Fruit fly (Drosophila melanogaster) whole organism: ENCODE data around the gene RhoGAP19D.

Source experiments
- CG8478 ChIP-seq: fragments of >200 bp; optimal IDR thresholded peaks from 2 replicates; lab custom pipeline; 2018; ENCODE audit warnings: inconsistent platforms
- Dll ChIP-seq: fragments of >200 bp; optimal IDR thresholded peaks from 2 replicates; lab custom pipeline; 2017
- EcR ChIP-seq, 2 experiments: fragments of >200 bp; optimal IDR thresholded peaks; 2 replicates each; lab custom pipeline; 2017; ENCODE audit warnings: missing biosample characterization in 2 of 2, missing genetic modification characterization in 2 of 2, missing genetic modification reagents in 2 of 2
- pan ChIP-seq: fragments of >200 bp; optimal IDR thresholded peaks from 2 replicates; lab custom pipeline; 2017
- psq ChIP-seq: fragments of >200 bp; optimal IDR thresholded peaks from 2 replicates; lab custom pipeline; 2017
- usp ChIP-seq: fragments of >200 bp; optimal IDR thresholded peaks from 2 replicates; lab custom pipeline; 2017; ENCODE audit warnings: missing biosample characterization, missing genetic modification characterization, mixed read lengths

RhoGAP19D gene

DNA sequence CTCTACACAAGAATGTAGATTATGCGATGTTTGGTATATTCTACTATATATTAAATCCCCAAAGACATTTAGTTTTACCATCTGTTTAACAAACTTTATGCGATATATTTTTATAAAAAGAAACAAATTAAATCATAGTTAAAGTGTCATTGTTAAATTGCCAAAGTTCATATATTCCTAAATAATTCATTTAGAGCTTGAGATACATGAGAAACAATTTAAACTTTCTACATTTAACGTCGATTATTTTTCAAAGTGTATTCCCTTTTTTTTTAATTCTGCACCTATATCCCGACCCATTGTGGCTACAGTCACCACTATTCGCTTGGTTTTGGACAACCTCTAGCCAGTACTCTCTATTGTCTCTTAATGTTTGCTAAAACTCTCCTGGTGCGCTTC lies 20.5 kb downstream of the RhoGAP19D start:
- TF ChIP-seq usp (GFP tag; lab: Kevin White, UChicago) = no peak

DNA sequence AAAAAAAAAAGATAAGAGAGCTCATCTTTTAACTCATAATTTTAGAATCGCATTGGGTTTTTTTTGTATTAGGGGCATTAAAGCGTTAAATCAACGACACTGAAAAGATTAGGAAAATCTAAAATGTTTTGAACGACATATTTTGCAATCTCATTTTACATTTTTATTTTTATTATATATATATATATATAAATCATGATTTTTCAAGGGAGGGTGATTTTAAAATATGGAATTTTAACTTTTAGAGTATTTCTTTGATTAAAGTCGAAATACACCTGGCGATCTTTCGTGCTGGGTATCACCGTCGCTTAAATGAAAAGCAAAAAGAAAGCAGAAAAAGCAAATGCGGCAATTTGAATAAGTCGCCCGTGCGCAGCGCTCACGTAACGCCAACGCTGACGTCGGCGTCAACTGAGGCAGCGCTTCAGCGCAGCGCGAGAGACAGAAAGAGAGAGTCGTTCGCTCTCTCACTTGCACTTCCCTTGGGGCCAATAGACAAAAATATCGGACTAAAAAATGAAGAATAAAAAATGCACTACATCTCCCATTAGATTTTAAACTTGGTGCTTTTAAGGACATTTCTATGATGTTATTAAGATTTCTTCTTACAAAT lies 21.0 kb downstream of the RhoGAP19D start:
- TF ChIP-seq pan (peak; percentile 72), EcR (GFP tag; optimal IDR thresholded peaks at IDR 0.05; lab: Kevin White, UChicago) (no peak)

dm6 chrX:20488701-20489122 lies 21.8 kb downstream of the RhoGAP19D start:
- TF ChIP-seq usp (GFP tag; lab: Kevin White, UChicago) = no peak
- no peak for TF ChIP-seq EcR (GFP tag; optimal IDR thresholded peaks at IDR 0.05; lab: Kevin White, UChicago)
- TF ChIP-seq Dll (lab: Kevin White, UChicago) = no peak
- TF ChIP-seq pan = no peak
- TF ChIP-seq psq (lab: Kevin White, UChicago) = no peak
- TF ChIP-seq CG8478 (lab: Kevin White, UChicago) = no peak

dm6 chrX:20485880-20486279 lies 24.6 kb downstream of the RhoGAP19D start, which contains the start of gene CG15461:
Gene CG15461, plus strand, starts transcription at chrX:20486180.
- no peak for TF ChIP-seq pan

DNA sequence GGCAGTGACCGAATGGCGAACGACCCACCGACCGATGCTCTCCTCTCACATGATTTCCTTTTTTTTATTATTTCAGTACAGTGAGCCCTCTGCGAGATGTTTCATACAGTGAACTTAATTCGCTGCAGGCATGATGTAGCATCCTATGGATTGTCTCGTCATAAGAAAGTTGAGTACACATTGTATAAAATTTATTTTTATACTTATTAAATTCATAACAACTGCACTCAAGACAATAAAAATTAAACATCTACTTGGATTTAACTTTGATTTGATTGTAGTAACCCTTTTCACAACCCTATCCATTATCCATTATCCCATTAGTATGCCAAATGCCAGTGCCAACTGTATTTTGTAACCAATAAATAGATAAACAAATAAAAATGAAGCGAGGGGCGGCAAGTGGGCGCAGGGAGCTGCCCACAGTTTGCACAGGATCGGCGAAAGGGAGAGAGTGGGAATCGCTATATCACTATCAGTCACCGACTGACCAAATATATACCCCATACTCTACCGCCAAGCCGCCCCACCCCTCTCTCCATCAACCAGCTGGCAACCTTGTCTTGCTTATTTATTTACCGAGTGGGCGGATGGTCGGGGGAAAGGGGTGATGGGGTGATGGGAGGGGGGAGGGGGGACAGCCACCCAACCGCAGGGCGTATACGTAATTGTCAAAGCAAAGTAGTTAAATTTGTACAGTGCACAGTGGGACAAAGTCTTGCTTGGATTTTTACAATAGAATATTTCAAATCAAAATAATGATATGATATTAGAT lies 27.5 kb downstream of the RhoGAP19D start:
- TF ChIP-seq pan = no peak
- TF ChIP-seq usp (GFP tag; lab: Kevin White, UChicago) = no peak
- no peak for TF ChIP-seq psq (lab: Kevin White, UChicago)
- TF ChIP-seq EcR (GFP tag; optimal IDR thresholded peaks at IDR 0.05; lab: Kevin White, UChicago) = no peak
- TF ChIP-seq CG8478 (lab: Kevin White, UChicago) = no peak
- no peak for TF ChIP-seq Dll (lab: Kevin White, UChicago)

DNA sequence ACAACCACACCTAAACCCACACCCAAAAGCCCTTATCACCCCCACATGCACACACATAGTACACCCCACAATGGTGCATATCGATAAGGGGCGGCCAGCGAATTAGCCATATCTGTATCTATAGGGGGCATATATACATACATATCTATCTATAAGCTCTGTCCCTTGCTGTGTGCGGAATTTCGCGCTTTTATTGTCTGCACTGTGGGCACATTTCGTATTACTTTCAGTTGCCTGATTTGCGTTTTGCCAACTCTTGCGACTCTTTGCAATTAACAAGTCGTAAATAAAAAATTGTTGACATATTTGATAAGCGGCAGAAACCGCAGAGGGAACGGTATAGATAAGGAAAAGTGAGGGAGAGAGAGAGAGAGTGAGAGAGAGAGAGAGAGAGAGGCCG lies 29.1 kb downstream of the RhoGAP19D start:
- TF ChIP-seq CG8478 (lab: Kevin White, UChicago) (no peak), usp (GFP tag; lab: Kevin White, UChicago) (no peak), pan (no peak), EcR (GFP tag; optimal IDR thresholded peaks at IDR 0.05; lab: Kevin White, UChicago) (no peak), Dll (lab: Kevin White, UChicago) (no peak), psq (lab: Kevin White, UChicago) (no peak)

DNA sequence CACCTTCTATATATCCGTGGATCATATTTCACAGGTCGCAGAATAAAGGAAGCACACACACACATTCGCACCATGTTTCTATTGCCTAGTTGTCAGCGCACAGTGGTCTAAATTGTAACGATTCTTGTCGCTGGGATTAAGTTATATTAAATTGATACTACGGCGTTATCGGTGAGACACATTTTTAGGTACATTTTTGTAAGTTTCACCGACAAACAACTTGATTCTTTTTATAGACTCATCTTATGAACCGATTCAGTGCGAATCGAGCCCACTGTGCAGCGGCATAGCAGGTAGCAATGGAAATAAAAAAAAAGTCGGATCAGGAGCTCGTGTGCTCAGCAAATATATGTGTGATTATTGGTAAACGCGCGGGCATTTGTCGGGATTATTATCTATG lies 30.1 kb downstream of the RhoGAP19D start:
- TF ChIP-seq pan (no peak), EcR (GFP tag; optimal IDR thresholded peaks at IDR 0.05; lab: Kevin White, UChicago) (no peak), psq (lab: Kevin White, UChicago) (no peak), CG8478 (lab: Kevin White, UChicago) (no peak), usp (GFP tag; lab: Kevin White, UChicago) (no peak), Dll (lab: Kevin White, UChicago) (no peak)

- TF ChIP-seq usp (GFP tag; lab: Kevin White, UChicago) = no peak
- no peak for TF ChIP-seq Dll (lab: Kevin White, UChicago)
- no peak for TF ChIP-seq pan
- TF ChIP-seq psq (lab: Kevin White, UChicago) = no peak
These were observed 31.8 kb downstream of the RhoGAP19D start for dm6 chrX:20478674-20479073.

dm6 chrX:20470701-20471100 lies 39.8 kb downstream of the RhoGAP19D start:
- TF ChIP-seq Dll (lab: Kevin White, UChicago) = no peak
- TF ChIP-seq psq (lab: Kevin White, UChicago) = no peak
- no peak for TF ChIP-seq pan
- no peak for TF ChIP-seq EcR (GFP tag; optimal IDR thresholded peaks at IDR 0.05; lab: Kevin White, UChicago)
- TF ChIP-seq CG8478 (lab: Kevin White, UChicago) = no peak
- no peak for TF ChIP-seq usp (GFP tag; lab: Kevin White, UChicago)

- TF ChIP-seq pan = no peak
- TF ChIP-seq usp (GFP tag; lab: Kevin White, UChicago) = no peak
- TF ChIP-seq Dll (lab: Kevin White, UChicago) = no peak
- no peak for TF ChIP-seq EcR (GFP tag; optimal IDR thresholded peaks at IDR 0.05; lab: Kevin White, UChicago)
- no peak for TF ChIP-seq psq (lab: Kevin White, UChicago)
- no peak for TF ChIP-seq CG8478 (lab: Kevin White, UChicago)
These were observed 42.3 kb downstream of the RhoGAP19D start for dm6 chrX:20468192-20468591.

dm6 chrX:20467155-20467554 lies 43.3 kb downstream of the RhoGAP19D start, which contains the start of gene GstT3:
Gene GstT3, plus strand, starts transcription at chrX:20467455.
- no peak for TF ChIP-seq pan
- TF ChIP-seq EcR (GFP tag; optimal IDR thresholded peaks at IDR 0.05; lab: Kevin White, UChicago) = no peak
- TF ChIP-seq CG8478 (lab: Kevin White, UChicago) = no peak
- no peak for TF ChIP-seq psq (lab: Kevin White, UChicago)
- TF ChIP-seq Dll (lab: Kevin White, UChicago) = no peak
- no peak for TF ChIP-seq usp (GFP tag; lab: Kevin White, UChicago)

dm6 chrX:20466382-20466928 lies 44.0 kb downstream of the RhoGAP19D start:
- no peak for TF ChIP-seq pan
- TF ChIP-seq psq (lab: Kevin White, UChicago) = no peak
- TF ChIP-seq EcR (GFP tag; optimal IDR thresholded peaks at IDR 0.05; lab: Kevin White, UChicago) = no peak
- TF ChIP-seq usp (GFP tag; lab: Kevin White, UChicago) = no peak
- no peak for TF ChIP-seq CG8478 (lab: Kevin White, UChicago)
- TF ChIP-seq Dll (lab: Kevin White, UChicago) = no peak
